Fruit fly (Drosophila melanogaster) whole organism, embryonic: ENCODE data around the gene CG32075.

Experiments used
- CG10274 ChIP-seq: fragments of 200-800 bp; sonication (Bioruptor generic); optimal IDR thresholded peaks from 3 replicates; lab custom pipeline; 2017; ENCODE audit warnings: missing biosample characterization, mild to moderate bottlenecking, missing genetic modification characterization
- CG10366 ChIP-seq: fragments of 200-800 bp; sonication (Bioruptor generic); IDR thresholded peaks from 2 replicates; pipeline ENCODE4 v1.3.6; 2022; ENCODE audit warnings: missing biosample characterization, missing genetic modification characterization
- CG12155 ChIP-seq: fragments of 200-800 bp; sonication (Bioruptor generic); optimal IDR thresholded peaks from 3 replicates; lab custom pipeline; 2016; ENCODE audit warnings: missing biosample characterization, missing genetic modification characterization
- CG12219 ChIP-seq: fragments of 200-800 bp; sonication (Bioruptor generic); optimal IDR thresholded peaks from 3 replicates; lab custom pipeline; 2018; ENCODE audit warnings: missing biosample characterization, mild to moderate bottlenecking, missing genetic modification characterization
- CG13287 ChIP-seq: fragments of 200-800 bp; sonication (Bioruptor generic); IDR thresholded peaks from 2 replicates; pipeline ENCODE4 v1.3.6; 2022; ENCODE audit warnings: missing biosample characterization, missing genetic modification characterization; ENCODE audit not compliant: partially characterized antibody
- CG14014 ChIP-seq: fragments of 200-800 bp; sonication (Bioruptor generic); IDR thresholded peaks from 2 replicates; pipeline ENCODE4 v1.3.6; 2022; ENCODE audit warnings: missing biosample characterization, missing genetic modification characterization
- CG14441 ChIP-seq: fragments of 200-800 bp; sonication (Bioruptor generic); IDR thresholded peaks from 2 replicates; pipeline ENCODE4 v1.3.6; 2022; ENCODE audit warnings: missing biosample characterization, missing genetic modification characterization
- CG14860 ChIP-seq: fragments of 200-800 bp; sonication (Bioruptor generic); IDR thresholded peaks from 3 replicates; pipeline ENCODE4 v1.3.6; 2022; ENCODE audit warnings: missing biosample characterization, missing genetic modification characterization; ENCODE audit not compliant: partially characterized antibody
- CG14965 ChIP-seq: fragments of 200-800 bp; sonication (Bioruptor generic); optimal IDR thresholded peaks from 2 replicates; lab custom pipeline; 2016; ENCODE audit warnings: missing biosample characterization, missing genetic modification characterization, borderline replicate concordance
- CG15073 ChIP-seq: fragments of 200-800 bp; sonication (Bioruptor generic); optimal IDR thresholded peaks from 2 replicates; lab custom pipeline; 2016; ENCODE audit warnings: missing biosample characterization, missing genetic modification characterization
- CG17186 ChIP-seq: fragments of 200-800 bp; sonication (Bioruptor generic); optimal IDR thresholded peaks from 3 replicates; lab custom pipeline; 2017; ENCODE audit warnings: missing biosample characterization, missing genetic modification reagents, missing genetic modification characterization
- CG1832 ChIP-seq: fragments of 200-800 bp; sonication (Bioruptor generic); optimal IDR thresholded peaks from 2 replicates; lab custom pipeline; 2017; ENCODE audit warnings: missing biosample characterization, mild to moderate bottlenecking, missing genetic modification characterization, inconsistent platforms
- CG18619 ChIP-seq: fragments of 200-800 bp; sonication (Bioruptor generic); optimal IDR thresholded peaks from 3 replicates; lab custom pipeline; 2017; ENCODE audit warnings: missing biosample characterization, mild to moderate bottlenecking, missing genetic modification characterization
- CG2199 ChIP-seq: fragments of 200-800 bp; sonication (Bioruptor generic); IDR thresholded peaks from 3 replicates; pipeline ENCODE4 v1.3.6; 2022; ENCODE audit warnings: missing biosample characterization, missing genetic modification characterization
- CG2875 ChIP-seq: fragments of 200-800 bp; sonication (Bioruptor generic); optimal IDR thresholded peaks from 2 replicates; lab custom pipeline; 2017; ENCODE audit warnings: missing biosample characterization, mild to moderate bottlenecking, missing genetic modification characterization, missing genetic modification reagents
- CG30403 ChIP-seq: fragments of 200-800 bp; sonication (Bioruptor generic); optimal IDR thresholded peaks from 3 replicates; lab custom pipeline; 2016; ENCODE audit warnings: missing biosample characterization, missing genetic modification characterization
- CG32767 ChIP-seq: fragments of 200-800 bp; sonication (Bioruptor generic); IDR thresholded peaks from 2 replicates; pipeline ENCODE4 v1.3.6; 2022; ENCODE audit warnings: missing biosample characterization, missing genetic modification characterization
- CG4328 ChIP-seq: fragments of 200-800 bp; sonication (Bioruptor generic); optimal IDR thresholded peaks from 3 replicates; lab custom pipeline; 2017; ENCODE audit warnings: missing biosample characterization, missing genetic modification reagents, missing genetic modification characterization
- CG4404 ChIP-seq: fragments of 200-800 bp; sonication (Bioruptor generic); IDR thresholded peaks from 2 replicates; pipeline ENCODE4 v1.3.6; 2022; ENCODE audit warnings: missing biosample characterization, missing genetic modification characterization
- CG6791 ChIP-seq: fragments of 200-800 bp; sonication (Bioruptor generic); IDR thresholded peaks from 3 replicates; pipeline ENCODE4 v1.3.6; 2022; ENCODE audit warnings: missing biosample characterization, missing genetic modification characterization; ENCODE audit not compliant: partially characterized antibody
- CG7271 ChIP-seq: fragments of 200-800 bp; sonication (Bioruptor generic); optimal IDR thresholded peaks from 2 replicates; lab custom pipeline; 2018; ENCODE audit warnings: missing biosample characterization, mild to moderate bottlenecking, missing genetic modification characterization, moderate library complexity
- CG8290 ChIP-seq, 3 experiments: fragments of 200-800 bp; sonication (Bioruptor generic); optimal IDR thresholded peaks; 2 replicates each; lab custom pipeline; 2016 to 2019; ENCODE audit warnings: missing biosample characterization in 3 of 3, missing genetic modification characterization in 3 of 3, mild to moderate bottlenecking in 2 of 3, moderate library complexity in 1 of 3
- CG9609 ChIP-seq: fragments of 200-800 bp; sonication (Bioruptor generic); optimal IDR thresholded peaks from 3 replicates; lab custom pipeline; 2016; ENCODE audit warnings: missing biosample characterization, missing genetic modification characterization
- Gsc ChIP-seq: fragments of 200-800 bp; sonication (Bioruptor generic); IDR thresholded peaks from 2 replicates; pipeline ENCODE4 v1.3.6; 2022; ENCODE audit warnings: missing biosample characterization, missing genetic modification characterization
- Jarid2 ChIP-seq: fragments of 200-800 bp; sonication (Bioruptor generic); optimal IDR thresholded peaks from 3 replicates; lab custom pipeline; 2017; ENCODE audit warnings: mild to moderate bottlenecking, missing biosample characterization, missing genetic modification reagents, missing genetic modification characterization
- Myb ChIP-seq: fragments of 200-800 bp; sonication (Bioruptor generic); optimal IDR thresholded peaks from 2 replicates; lab custom pipeline; 2016; ENCODE audit warnings: missing biosample characterization, missing genetic modification characterization
- Nf-YB ChIP-seq: fragments of 200-800 bp; sonication (Bioruptor generic); optimal IDR thresholded peaks from 3 replicates; lab custom pipeline; 2019; ENCODE audit warnings: missing biosample characterization, mild to moderate bottlenecking, missing genetic modification characterization, moderate library complexity
- NfI ChIP-seq: fragments of 200-800 bp; sonication (Bioruptor generic); optimal IDR thresholded peaks from 3 replicates; lab custom pipeline; 2018; ENCODE audit warnings: missing biosample characterization, mild to moderate bottlenecking, missing genetic modification characterization, moderate library complexity
- Oli ChIP-seq: fragments of 200-800 bp; sonication (Bioruptor generic); optimal IDR thresholded peaks from 2 replicates; lab custom pipeline; 2018; ENCODE audit warnings: missing biosample characterization, mild to moderate bottlenecking, missing genetic modification characterization, moderate library complexity
- Opbp ChIP-seq: fragments of 200-800 bp; sonication (Bioruptor generic); IDR thresholded peaks from 3 replicates; pipeline ENCODE4 v1.3.6; 2022; ENCODE audit warnings: missing biosample characterization, missing genetic modification characterization; ENCODE audit not compliant: partially characterized antibody
- Pdp1 ChIP-seq, 2 experiments: fragments of 200-800 bp; sonication (Bioruptor generic); optimal IDR thresholded peaks; 3 replicates each; lab custom pipeline; 2016; ENCODE audit warnings: missing biosample characterization in 2 of 2, missing genetic modification characterization in 2 of 2, mild to moderate bottlenecking in 1 of 2, moderate library complexity in 1 of 2
- Poxn ChIP-seq: fragments of 200-800 bp; sonication (Bioruptor generic); IDR thresholded peaks from 2 replicates; pipeline ENCODE4 v1.3.6; 2022; ENCODE audit warnings: missing biosample characterization, missing genetic modification characterization
- abd-A ChIP-seq: fragments of 200-800 bp; sonication (Bioruptor generic); optimal IDR thresholded peaks from 3 replicates; lab custom pipeline; 2019; ENCODE audit warnings: missing biosample characterization, mild to moderate bottlenecking, missing genetic modification characterization, moderate library complexity
- ap ChIP-seq: fragments of 200-800 bp; sonication (Bioruptor generic); IDR thresholded peaks from 2 replicates; pipeline ENCODE4 v1.3.6; 2022; ENCODE audit warnings: missing biosample characterization, missing genetic modification characterization
- chn ChIP-seq: fragments of 200-800 bp; sonication (Bioruptor generic); optimal IDR thresholded peaks from 2 replicates; lab custom pipeline; 2016; ENCODE audit warnings: missing biosample characterization, missing genetic modification characterization
- esg ChIP-seq: fragments of 200-800 bp; sonication (Bioruptor generic); conservative IDR thresholded peaks from 2 replicates; pipeline ENCODE4 v1.3.6; 2022; ENCODE audit warnings: missing biosample characterization, missing genetic modification characterization
- fu2 ChIP-seq: fragments of 200-800 bp; sonication (Bioruptor generic); optimal IDR thresholded peaks from 2 replicates; lab custom pipeline; 2016; ENCODE audit warnings: missing biosample characterization, missing genetic modification characterization
- gcm ChIP-seq: fragments of 200-800 bp; sonication (Bioruptor generic); optimal IDR thresholded peaks from 2 replicates; lab custom pipeline; 2019; ENCODE audit warnings: missing biosample characterization, mild to moderate bottlenecking, missing genetic modification characterization, moderate library complexity
- klu ChIP-seq: fragments of 200-800 bp; sonication (Bioruptor generic); IDR thresholded peaks from 2 replicates; pipeline ENCODE4 v1.3.6; 2022; ENCODE audit warnings: missing biosample characterization, missing genetic modification characterization
- maf-S ChIP-seq: fragments of 200-800 bp; sonication (Bioruptor generic); optimal IDR thresholded peaks from 2 replicates; lab custom pipeline; 2016; ENCODE audit warnings: missing biosample characterization, missing genetic modification characterization
- mld ChIP-seq: fragments of 200-800 bp; sonication (Bioruptor generic); IDR thresholded peaks from 3 replicates; pipeline ENCODE4 v1.3.6; 2022; ENCODE audit warnings: missing biosample characterization, missing genetic modification characterization; ENCODE audit not compliant: partially characterized antibody
- nom ChIP-seq: fragments of 200-800 bp; sonication (Bioruptor generic); optimal IDR thresholded peaks from 2 replicates; lab custom pipeline; 2017; ENCODE audit warnings: missing biosample characterization, missing genetic modification characterization, mild to moderate bottlenecking, moderate library complexity, missing genetic modification reagents
- org-1 ChIP-seq: fragments of 200-800 bp; sonication (Bioruptor generic); optimal IDR thresholded peaks from 2 replicates; lab custom pipeline; 2017; ENCODE audit warnings: missing biosample characterization, missing genetic modification characterization
- otp ChIP-seq: fragments of 200-800 bp; sonication (Bioruptor generic); IDR thresholded peaks from 3 replicates; pipeline ENCODE4, ENCODE4 v1.3.6; 2022; ENCODE audit warnings: missing biosample characterization, missing genetic modification characterization
- phol ChIP-seq: fragments of 200-800 bp; sonication (Bioruptor generic); optimal IDR thresholded peaks from 3 replicates; lab custom pipeline; 2018; ENCODE audit warnings: missing biosample characterization, mild to moderate bottlenecking, missing genetic modification characterization, moderate library complexity
- repo ChIP-seq: fragments of 200-800 bp; sonication (Bioruptor generic); optimal IDR thresholded peaks from 2 replicates; lab custom pipeline; 2016; ENCODE audit warnings: missing biosample characterization, missing genetic modification characterization
- ro ChIP-seq: fragments of 200-800 bp; sonication (Bioruptor generic); IDR thresholded peaks from 2 replicates; pipeline ENCODE4 v1.3.6; 2022; ENCODE audit warnings: missing biosample characterization, missing genetic modification characterization
- tgo ChIP-seq: fragments of 200-800 bp; sonication (Bioruptor generic); IDR thresholded peaks from 3 replicates; pipeline ENCODE4 v1.3.6; 2022; ENCODE audit warnings: missing biosample characterization, missing genetic modification characterization
- vvl ChIP-seq: fragments of 200-800 bp; sonication (Bioruptor generic); IDR thresholded peaks from 2 replicates; pipeline ENCODE4 v1.3.6; 2022; ENCODE audit warnings: missing biosample characterization, missing genetic modification characterization
- zfh2 ChIP-seq: fragments of 200-800 bp; sonication (Bioruptor generic); optimal IDR thresholded peaks from 2 replicates; lab custom pipeline; 2016; ENCODE audit warnings: missing biosample characterization, missing genetic modification characterization

The CG32075 gene

dm6 chr3L:11070372-11070854 is 5.7 kb upstream of the CG32075 start, which contains the start of gene Mocs1 (continued):
- TF ChIP-seq org-1 (GFP tag; lab: Kevin White, UChicago) (no peak), CG14860 (GFP tag; lab: Robert Waterston, UW) (no peak), Jarid2 (GFP tag; lab: Kevin White, UChicago) (peak; percentile 57), tgo (GFP tag; lab: Robert Waterston, UW) (no peak; the same call in 2 of the 3 replicates), CG10366 (GFP tag; lab: Robert Waterston, UW) (no peak), CG7271 (no peak), CG32767 (GFP tag; lab: Robert Waterston, UW) (no peak), ro (GFP tag; lab: Robert Waterston, UW) (no peak), nom (GFP tag; lab: Kevin White, UChicago) (no peak), Nf-YB (GFP tag; lab: Kevin White, UChicago) (no peak), maf-S (GFP tag; lab: Kevin White, UChicago) (no peak), CG13287 (GFP tag; lab: Robert Waterston, UW) (peak; percentile 49; the same call in 1 of the 2 replicates), gcm (GFP tag; lab: Kevin White, UChicago) (no peak), CG14965 (GFP tag; lab: Kevin White, UChicago) (no peak), Opbp (GFP tag; lab: Robert Waterston, UW) (no peak), CG12155 (no peak), chn (no peak), CG14014 (no peak), CG17186 (GFP tag; lab: Kevin White, UChicago) (no peak), ap (GFP tag; lab: Robert Waterston, UW) (no peak), phol (tag; lab: Kevin White, UChicago) (no peak), Oli (tag; lab: Kevin White, UChicago) (no peak), vvl (GFP tag; lab: Robert Waterston, UW) (0 out of 2 replicates have a peak, but pooled peaks have one; percentile 8), esg (GFP tag; lab: Robert Waterston, UW) (no peak), CG4404 (no peak), CG9609 (no peak), CG6791 (GFP tag; lab: Robert Waterston, UW) (no peak), CG14441 (no peak), Myb (GFP tag; lab: Kevin White, UChicago) (no peak), CG18619 (GFP tag; lab: Kevin White, UChicago) (no peak), CG2199 (GFP tag; lab: Robert Waterston, UW) (no peak), CG30403 (no peak), CG12219 (GFP tag; lab: Kevin White, UChicago) (no peak), repo (GFP tag; lab: Kevin White, UChicago) (no peak), CG2875 (no peak), zfh2 (GFP tag; lab: Kevin White, UChicago) (no peak), Gsc (GFP tag; lab: Robert Waterston, UW) (no peak), CG15073 (no peak), fu2 (GFP tag; lab: Kevin White, UChicago) (no peak), CG8290 (GFP tag; optimal IDR thresholded peaks at IDR 0.05; lab: Kevin White, UChicago) (no peak), CG8290 (tag; optimal IDR thresholded peaks at IDR 0.05; lab: Kevin White, UChicago) (peak in 1 of 2 experiments; percentile 45), Poxn (GFP tag; lab: Robert Waterston, UW) (no peak), Pdp1 (GFP tag; optimal IDR thresholded peaks at IDR 0.05; lab: Kevin White, UChicago) (peak in 1 of 2 experiments; percentile 96), klu (GFP tag; lab: Robert Waterston, UW) (no peak), otp (GFP tag; lab: Robert Waterston, UW) (0 out of 3 replicates have a peak, but pooled peaks have one; percentile 24), abd-A (no peak), NfI (GFP tag; lab: Kevin White, UChicago) (no peak), CG10274 (GFP tag; lab: Kevin White, UChicago) (no peak), CG4328 (GFP tag; lab: Kevin White, UChicago) (no peak), mld (no peak), CG1832 (no peak)
